Worm (Caenorhabditis elegans) whole organism, L1 larva: ENCODE data around the gene F37B4.15.

ENCODE experiments used
- F16B12.6 ChIP-seq: fragments of 150-350 bp; optimal IDR thresholded peaks from 2 replicates; lab custom pipeline; 2014; ENCODE audit warnings: missing biosample characterization, missing genetic modification characterization
- alr-1 ChIP-seq: fragments of 200-800 bp; sonication (Bioruptor generic); optimal IDR thresholded peaks from 2 replicates; lab custom pipeline; 2018; ENCODE audit warnings: borderline replicate concordance, mild to moderate bottlenecking, missing genetic modification characterization, missing compliant biosample characterization
- aly-2 ChIP-seq: fragments of 150-350 bp; optimal IDR thresholded peaks from 2 replicates; lab custom pipeline; 2014; ENCODE audit warnings: missing biosample characterization, missing genetic modification characterization
- ceh-8 ChIP-seq: fragments of 200-800 bp; sonication (Bioruptor generic); optimal IDR thresholded peaks from 2 replicates; lab custom pipeline; 2018; ENCODE audit warnings: mild to moderate bottlenecking, missing genetic modification characterization, moderate library complexity, missing compliant biosample characterization
- ceh-82 ChIP-seq, 3 experiments: fragments of 150-350 bp in 1 of 3; sonication (generic microtip) in 2 of 3; optimal IDR thresholded peaks; 2 replicates each; lab custom pipeline; 2014 to 2017; ENCODE audit warnings: missing biosample characterization in 3 of 3, missing genetic modification characterization in 3 of 3
- ceh-88 ChIP-seq: fragments of 200-800 bp; sonication (Bioruptor generic); IDR thresholded peaks from 2 replicates; pipeline ENCODE4 v1.3.6; 2022; ENCODE audit warnings: missing genetic modification characterization, missing compliant biosample characterization
- ces-1 ChIP-seq: fragments of 150-350 bp; optimal IDR thresholded peaks from 2 replicates; lab custom pipeline; 2014; ENCODE audit warnings: missing biosample characterization, missing genetic modification reagents, missing genetic modification characterization
- efl-1 ChIP-seq, 4 experiments: fragments of 150-350 bp; optimal IDR thresholded peaks in 3 of 4; peaks in 1 of 4; 1 replicate in 1 of 4; 2 replicates in 3 of 4; lab custom pipeline; 2014; ENCODE audit warnings: missing biosample characterization in 2 of 4, missing genetic modification characterization in 2 of 4, missing genetic modification reagents in 2 of 4
- egl-27 ChIP-seq, 2 experiments: fragments of 150-350 bp in 1 of 2; sonication (generic microtip); optimal IDR thresholded peaks; 3 replicates each; lab custom pipeline; 2017 to 2018; ENCODE audit warnings: missing biosample characterization in 2 of 2, missing genetic modification characterization in 2 of 2, missing genetic modification reagents in 2 of 2
- elt-2 ChIP-seq: sonication (generic microtip); optimal IDR thresholded peaks from 2 replicates; lab custom pipeline; 2016; ENCODE audit warnings: missing genetic modification characterization, mild to moderate bottlenecking, inconsistent platforms, missing compliant biosample characterization, missing genetic modification reagents
- ets-5 ChIP-seq: fragments of 200-800 bp; sonication (Bioruptor generic); IDR thresholded peaks from 2 replicates; pipeline ENCODE4 v1.3.6; 2022; ENCODE audit warnings: missing genetic modification characterization, missing compliant biosample characterization
- fkh-4 ChIP-seq: sonication (generic microtip); optimal IDR thresholded peaks from 2 replicates; lab custom pipeline; 2016; ENCODE audit warnings: missing compliant biosample characterization, missing genetic modification characterization, borderline replicate concordance
- hlh-4 ChIP-seq: sonication (generic microtip); optimal IDR thresholded peaks from 2 replicates; lab custom pipeline; 2016; ENCODE audit warnings: mild to moderate bottlenecking, missing genetic modification characterization, missing compliant biosample characterization
- jun-1 ChIP-seq: fragments of 150-350 bp; optimal IDR thresholded peaks from 2 replicates; lab custom pipeline; 2014; ENCODE audit warnings: missing biosample characterization, missing genetic modification reagents, missing genetic modification characterization
- lin-35 ChIP-seq, 2 experiments: fragments of 150-350 bp; optimal IDR thresholded peaks; 2 replicates each; lab custom pipeline; 2014; ENCODE audit warnings: missing biosample characterization in 2 of 2, missing genetic modification characterization in 2 of 2, missing genetic modification reagents in 2 of 2
- lsy-2 ChIP-seq, 2 experiments: fragments of 150-350 bp; optimal IDR thresholded peaks; 2 replicates each; lab custom pipeline; 2014; ENCODE audit warnings: missing biosample characterization in 2 of 2, missing genetic modification characterization in 2 of 2
- mep-1 ChIP-seq: fragments of 150-350 bp; optimal IDR thresholded peaks from 2 replicates; lab custom pipeline; 2014; ENCODE audit warnings: missing biosample characterization, missing genetic modification characterization
- nhr-19 ChIP-seq: fragments of 200-800 bp; sonication (Bioruptor generic); conservative IDR thresholded peaks from 2 replicates; pipeline ENCODE4 v1.3.6; 2022; ENCODE audit warnings: missing genetic modification characterization, missing compliant biosample characterization
- nhr-237 ChIP-seq: fragments of 150-350 bp; optimal IDR thresholded peaks from 2 replicates; lab custom pipeline; 2014; ENCODE audit warnings: missing biosample characterization, missing genetic modification characterization
- nhr-28 ChIP-seq: fragments of 150-350 bp; optimal IDR thresholded peaks from 2 replicates; lab custom pipeline; 2014; ENCODE audit warnings: missing biosample characterization, missing genetic modification characterization
- nhr-76 ChIP-seq: sonication (generic microtip); optimal IDR thresholded peaks from 2 replicates; lab custom pipeline; 2017; ENCODE audit warnings: missing biosample characterization, missing genetic modification characterization
- nhr-90 ChIP-seq: sonication (generic microtip); optimal IDR thresholded peaks from 2 replicates; lab custom pipeline; 2016; ENCODE audit warnings: mild to moderate bottlenecking, missing genetic modification characterization, missing compliant biosample characterization; ENCODE audit not compliant: poor library complexity
- rnt-1 ChIP-seq: sonication (generic microtip); optimal IDR thresholded peaks from 2 replicates; lab custom pipeline; 2016; ENCODE audit warnings: mild to moderate bottlenecking, missing genetic modification characterization, moderate library complexity, missing compliant biosample characterization
- skn-1 ChIP-seq: fragments of 150-350 bp; optimal IDR thresholded peaks from 2 replicates; lab custom pipeline; 2014; ENCODE audit warnings: missing biosample characterization, missing genetic modification characterization
- snu-23 ChIP-seq: sonication (generic microtip); optimal IDR thresholded peaks from 2 replicates; lab custom pipeline; 2016; ENCODE audit warnings: missing genetic modification characterization, missing compliant biosample characterization
- sox-4 ChIP-seq: sonication (generic microtip); optimal IDR thresholded peaks from 2 replicates; lab custom pipeline; 2016; ENCODE audit warnings: missing genetic modification characterization, missing compliant biosample characterization
- sptf-1 ChIP-seq: fragments of 150-350 bp; optimal IDR thresholded peaks from 2 replicates; lab custom pipeline; 2014; ENCODE audit warnings: missing biosample characterization, missing genetic modification characterization
- sup-37 ChIP-seq: fragments of 200-800 bp; sonication (Bioruptor generic); optimal IDR thresholded peaks from 2 replicates; lab custom pipeline; 2018; ENCODE audit warnings: mild to moderate bottlenecking, missing genetic modification characterization, missing compliant biosample characterization
- swsn-7 ChIP-seq: sonication (generic microtip); optimal IDR thresholded peaks from 2 replicates; lab custom pipeline; 2016; ENCODE audit warnings: missing genetic modification characterization, missing compliant biosample characterization
- tlp-1 ChIP-seq: fragments of 150-350 bp; optimal IDR thresholded peaks from 2 replicates; lab custom pipeline; 2014; ENCODE audit warnings: missing biosample characterization, missing genetic modification characterization
- unc-62 ChIP-seq: fragments of 150-350 bp; optimal IDR thresholded peaks from 2 replicates; lab custom pipeline; 2014; ENCODE audit warnings: missing biosample characterization, missing genetic modification reagents, missing genetic modification characterization
- zag-1 ChIP-seq: fragments of 150-350 bp; optimal IDR thresholded peaks from 2 replicates; lab custom pipeline; 2014; ENCODE audit warnings: missing biosample characterization, missing genetic modification characterization
- zip-4 ChIP-seq: fragments of 200-800 bp; sonication (Bioruptor generic); optimal IDR thresholded peaks from 2 replicates; lab custom pipeline; 2018; ENCODE audit warnings: mild to moderate bottlenecking, missing genetic modification characterization, moderate library complexity, missing compliant biosample characterization
- ztf-4 ChIP-seq: fragments of 150-350 bp; optimal IDR thresholded peaks from 2 replicates; lab custom pipeline; 2014; ENCODE audit warnings: missing biosample characterization, missing genetic modification characterization

Gene F37B4.15

DNA sequence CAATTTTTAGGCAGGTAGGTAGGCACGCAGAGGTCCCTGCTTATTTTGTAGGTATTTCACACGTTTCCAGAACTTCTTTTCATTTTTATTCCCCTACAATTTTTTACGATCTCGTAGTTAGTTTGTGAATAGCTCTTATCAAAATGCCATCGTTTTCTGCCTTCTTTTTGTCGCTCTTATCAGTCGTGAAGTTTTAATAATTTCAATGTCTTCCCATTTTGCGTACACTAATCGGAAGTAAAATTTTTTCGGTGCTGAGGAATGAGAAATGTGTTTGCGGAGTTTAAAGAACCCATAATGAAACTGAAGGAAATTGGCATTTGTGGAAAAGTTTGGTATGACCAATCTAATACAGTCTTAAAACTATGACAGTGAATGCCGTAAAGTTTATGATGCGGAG lies 11.7 kb upstream of the F37B4.15 start:
- TF ChIP-seq elt-2 (tag; lab: Kevin White, UChicago), result peak; percentile 53
- TF ChIP-seq rnt-1 (tag; lab: Kevin White, UChicago), result no peak
- TF ChIP-seq, all 84 proteins: peak for 1

ce11 chrV:2881016-2881415 lies 11.0 kb upstream of the F37B4.15 start, which contains the start of gene ifc-1:
Gene ifc-1, plus strand, starts transcription at chrV:2881393.
- TF ChIP-seq elt-2 (tag; lab: Kevin White, UChicago), result peak; percentile 67
- TF ChIP-seq nhr-28 (tag; lab: Kevin White, UChicago), result no peak
- no peak for TF ChIP-seq efl-1 (optimal IDR thresholded peaks at IDR 0.05; lab: Kevin White, UChicago)
- TF ChIP-seq efl-1 (GFP tag; optimal IDR thresholded peaks at IDR 0.05 in 1 of 2; lab: Kevin White, UChicago), result peak in 1 of 2 experiments; percentile 21
- TF ChIP-seq fkh-4 (tag; lab: Kevin White, UChicago), result no peak

DNA sequence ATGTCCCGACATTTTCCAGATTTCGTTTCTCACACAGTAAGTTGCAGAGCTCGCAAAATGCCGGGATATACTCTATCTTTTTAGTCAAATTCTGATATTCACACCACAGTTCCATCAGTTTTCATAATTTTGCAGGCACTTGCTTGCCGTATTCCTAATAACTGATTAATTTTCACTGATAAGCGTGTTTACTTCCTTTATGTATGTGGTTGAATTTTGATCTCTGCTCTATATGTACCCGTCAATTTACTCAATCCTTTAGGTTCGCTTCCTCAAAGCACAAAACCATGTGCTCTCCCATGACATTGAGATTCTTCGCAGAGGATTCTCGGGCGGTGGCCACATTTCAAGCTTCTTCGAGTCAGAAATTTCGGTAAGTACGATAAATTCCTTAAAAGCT lies 10.5 kb upstream of the F37B4.15 start:
- TF ChIP-seq alr-1 (tag; lab: Kevin White, UChicago), result no peak
- no peak for TF ChIP-seq nhr-19 (GFP tag; lab: Robert Waterston, UW)
- no peak for TF ChIP-seq efl-1 (optimal IDR thresholded peaks at IDR 0.05; lab: Kevin White, UChicago)
- no peak for TF ChIP-seq efl-1 (GFP tag; optimal IDR thresholded peaks at IDR 0.05 in 1 of 2; lab: Kevin White, UChicago)
- no peak for TF ChIP-seq ceh-82 (tag; optimal IDR thresholded peaks at IDR 0.05; lab: Kevin White, UChicago)
- TF ChIP-seq ztf-4, result no peak
- TF ChIP-seq snu-23, result no peak
- no peak for TF ChIP-seq skn-1
- TF ChIP-seq nhr-237 (tag; lab: Kevin White, UChicago), result no peak
- TF ChIP-seq nhr-76 (tag; lab: Kevin White, UChicago), result no peak

DNA sequence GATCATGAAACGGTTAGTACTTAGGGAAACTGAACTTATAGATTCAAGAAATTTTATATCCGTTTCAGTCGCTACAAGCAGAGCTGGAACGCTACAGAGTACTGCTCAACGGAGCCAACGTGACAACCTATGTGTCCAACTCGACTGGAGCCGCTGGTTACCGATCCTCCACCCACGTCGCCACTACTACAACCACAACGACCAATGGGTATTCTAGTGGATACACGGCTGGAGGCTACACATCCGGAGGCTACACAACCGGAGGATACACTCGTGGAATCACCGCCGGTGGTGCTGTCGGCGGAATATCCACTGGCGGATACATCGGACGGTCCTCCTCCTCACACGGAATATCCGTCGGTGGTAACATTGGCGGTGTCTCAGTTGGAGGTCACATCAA lies 8.9 kb upstream of the F37B4.15 start:
- TF ChIP-seq zip-4 (GFP tag; lab: Kevin White, UChicago) (no peak), mep-1 (no peak), swsn-7 (no peak), alr-1 (tag; lab: Kevin White, UChicago) (no peak), sup-37 (GFP tag; lab: Kevin White, UChicago) (no peak), aly-2 (tag; lab: Kevin White, UChicago) (no peak), nhr-237 (tag; lab: Kevin White, UChicago) (no peak), unc-62 (GFP tag; lab: Kevin White, UChicago) (no peak), sox-4 (tag; lab: Kevin White, UChicago) (no peak), lin-35 (GFP tag; optimal IDR thresholded peaks at IDR 0.05; lab: Kevin White, UChicago) (no peak), ceh-88 (GFP tag; lab: Robert Waterston, UW) (no peak), ces-1 (GFP tag; lab: Kevin White, UChicago) (no peak), nhr-19 (GFP tag; lab: Robert Waterston, UW) (no peak), tlp-1 (no peak), ets-5 (GFP tag; lab: Robert Waterston, UW) (no peak), jun-1 (tag; lab: Kevin White, UChicago) (no peak), sptf-1 (tag; lab: Kevin White, UChicago) (no peak), egl-27 (tag; optimal IDR thresholded peaks at IDR 0.05; lab: Kevin White, UChicago) (no peak), snu-23 (no peak)

DNA sequence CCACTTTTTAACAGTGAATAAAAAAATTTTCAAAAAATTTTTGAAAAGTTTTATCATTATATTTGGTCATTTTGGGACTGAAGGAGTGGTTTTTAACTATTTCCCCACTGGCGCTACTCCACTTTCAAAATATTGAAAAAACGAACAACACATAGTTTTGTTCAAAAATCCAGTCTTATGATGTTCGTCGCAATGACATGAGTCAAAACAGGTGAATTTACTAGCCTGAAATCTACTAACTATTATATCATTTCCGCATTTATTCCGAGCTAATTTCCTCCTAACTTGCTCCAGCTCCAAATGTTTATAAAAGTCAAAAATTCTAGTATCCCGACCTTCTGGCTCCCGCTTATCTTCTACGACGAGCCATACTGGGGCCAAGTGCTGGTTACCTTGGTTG lies 7.6 kb upstream of the F37B4.15 start, which contains the start of gene sre-24:
sre-24 (plus strand) TSS at position 301 of the 400 bp plus-strand sequence.
- no peak for TF ChIP-seq nhr-90
- TF ChIP-seq fkh-4 (tag; lab: Kevin White, UChicago), result no peak
- no peak for TF ChIP-seq hlh-4
- TF ChIP-seq ceh-8 (GFP tag; lab: Kevin White, UChicago), result no peak
- no peak for TF ChIP-seq nhr-237 (tag; lab: Kevin White, UChicago)
- TF ChIP-seq egl-27 (tag; optimal IDR thresholded peaks at IDR 0.05; lab: Kevin White, UChicago), result no peak
- no peak for TF ChIP-seq zag-1 (tag; lab: Kevin White, UChicago)
- no peak for TF ChIP-seq lsy-2 (tag; optimal IDR thresholded peaks at IDR 0.05; lab: Kevin White, UChicago)
- TF ChIP-seq F16B12.6 (tag; lab: Kevin White, UChicago), result no peak
- TF ChIP-seq ets-5 (GFP tag; lab: Robert Waterston, UW), result no peak
- TF ChIP-seq, all 84 proteins: peak for 0
